Worm (Caenorhabditis elegans) whole organism, L1 larva: ENCODE data around the gene chdh-1.

ENCODE experiments used
- ceh-63 ChIP-seq: fragments of 200-800 bp; sonication (Bioruptor generic); optimal IDR thresholded peaks from 2 replicates; lab custom pipeline; 2018; ENCODE audit warnings: mild to moderate bottlenecking, missing genetic modification characterization, missing compliant biosample characterization
- dpl-1 ChIP-seq, 3 experiments: fragments of 150-350 bp in 2 of 3; sonication (generic microtip) in 1 of 3; optimal IDR thresholded peaks; 2 replicates each; lab custom pipeline; 2014 to 2017; ENCODE audit warnings: missing biosample characterization in 3 of 3, missing genetic modification characterization in 3 of 3, missing genetic modification reagents in 3 of 3
- jun-1 ChIP-seq: fragments of 150-350 bp; optimal IDR thresholded peaks from 2 replicates; lab custom pipeline; 2014; ENCODE audit warnings: missing biosample characterization, missing genetic modification reagents, missing genetic modification characterization
- lin-39 ChIP-seq: fragments of 150-350 bp; optimal IDR thresholded peaks from 2 replicates; lab custom pipeline; 2014; ENCODE audit warnings: missing biosample characterization, missing genetic modification reagents, missing genetic modification characterization
- nhr-237 ChIP-seq: fragments of 150-350 bp; optimal IDR thresholded peaks from 2 replicates; lab custom pipeline; 2014; ENCODE audit warnings: missing biosample characterization, missing genetic modification characterization
- nhr-28 ChIP-seq: fragments of 150-350 bp; optimal IDR thresholded peaks from 2 replicates; lab custom pipeline; 2014; ENCODE audit warnings: missing biosample characterization, missing genetic modification characterization
- nhr-77 ChIP-seq: fragments of 150-350 bp; optimal IDR thresholded peaks from 2 replicates; lab custom pipeline; 2014; ENCODE audit warnings: missing biosample characterization, missing genetic modification characterization
- pag-3 ChIP-seq: sonication (generic microtip); optimal IDR thresholded peaks from 2 replicates; lab custom pipeline; 2017; ENCODE audit warnings: missing genetic modification characterization, mild to moderate bottlenecking, missing compliant biosample characterization, antibody characterized with exemption, borderline replicate concordance; ENCODE audit not compliant: insufficient read depth
- snpc-4 ChIP-seq: fragments of 150-350 bp; optimal IDR thresholded peaks from 2 replicates; lab custom pipeline; 2014; ENCODE audit warnings: missing biosample characterization, missing genetic modification characterization
- tlp-1 ChIP-seq: fragments of 150-350 bp; optimal IDR thresholded peaks from 2 replicates; lab custom pipeline; 2014; ENCODE audit warnings: missing biosample characterization, missing genetic modification characterization
- zag-1 ChIP-seq: fragments of 150-350 bp; optimal IDR thresholded peaks from 2 replicates; lab custom pipeline; 2014; ENCODE audit warnings: missing biosample characterization, missing genetic modification characterization

DNA sequence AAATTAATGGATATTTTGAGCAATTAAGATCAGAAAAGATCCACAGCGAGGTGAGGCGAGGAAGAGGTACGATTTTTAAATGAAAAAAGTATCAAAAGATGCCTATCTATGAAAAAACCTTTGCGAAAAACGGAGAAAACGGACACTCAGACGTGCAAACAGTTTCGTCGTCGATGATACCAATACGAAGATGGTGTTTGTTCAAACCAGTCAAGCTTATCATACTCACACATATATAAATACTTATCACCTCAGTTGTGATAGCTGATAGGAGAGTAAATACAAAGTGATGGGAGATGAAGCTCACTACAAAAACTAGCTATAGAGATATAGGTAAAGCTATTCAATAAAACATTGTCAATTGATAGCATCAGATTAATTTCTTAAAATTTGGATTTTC lies 18.9 kb downstream of the chdh-1 start:
- TF ChIP-seq lin-39 (tag; lab: Kevin White, UChicago) (no peak), jun-1 (tag; lab: Kevin White, UChicago) (no peak), pag-3 (no peak), nhr-77 (tag; lab: Kevin White, UChicago) (no peak), nhr-237 (tag; lab: Kevin White, UChicago) (no peak), tlp-1 (tag; lab: Kevin White, UChicago) (peak; percentile 19), ceh-63 (GFP tag; lab: Kevin White, UChicago) (no peak), snpc-4 (tag; lab: Kevin White, UChicago) (no peak), zag-1 (no peak), dpl-1 (GFP tag; optimal IDR thresholded peaks at IDR 0.05; lab: Kevin White, UChicago) (no peak), nhr-28 (no peak)
